Fruit fly (Drosophila melanogaster) whole organism, embryonic: ENCODE results near the gene Lrch.

Experiments
- Adf1 ChIP-seq: fragments of 200-800 bp; sonication (Bioruptor generic); IDR thresholded peaks from 2 replicates; pipeline ENCODE4 v1.3.6; 2022; ENCODE audit warnings: missing biosample characterization, missing genetic modification characterization
- Aef1 ChIP-seq: fragments of 200-800 bp; sonication (Bioruptor generic); IDR thresholded peaks from 3 replicates; pipeline ENCODE4 v1.3.6; 2022; ENCODE audit warnings: missing biosample characterization, missing genetic modification characterization
- Atf-2 ChIP-seq: fragments of 200-800 bp; sonication (Bioruptor generic); optimal IDR thresholded peaks from 2 replicates; lab custom pipeline; 2016; ENCODE audit warnings: missing biosample characterization, missing genetic modification characterization
- Bdp1 ChIP-seq: fragments of 200-800 bp; sonication (Bioruptor generic); optimal IDR thresholded peaks from 3 replicates; lab custom pipeline; 2016; ENCODE audit warnings: missing biosample characterization, missing genetic modification characterization
- CG12299 ChIP-seq: fragments of 200-800 bp; sonication (Bioruptor generic); optimal IDR thresholded peaks from 2 replicates; lab custom pipeline; 2018; ENCODE audit warnings: missing biosample characterization, mild to moderate bottlenecking, missing genetic modification characterization
- CG13424 ChIP-seq: fragments of 200-800 bp; sonication (Bioruptor generic); optimal IDR thresholded peaks from 2 replicates; lab custom pipeline; 2019; ENCODE audit warnings: missing biosample characterization, mild to moderate bottlenecking, missing genetic modification characterization, moderate library complexity
- CG17186 ChIP-seq: fragments of 200-800 bp; sonication (Bioruptor generic); optimal IDR thresholded peaks from 3 replicates; lab custom pipeline; 2017; ENCODE audit warnings: missing biosample characterization, missing genetic modification reagents, missing genetic modification characterization
- CG17359 ChIP-seq: fragments of 200-800 bp; sonication (Bioruptor generic); optimal IDR thresholded peaks from 3 replicates; lab custom pipeline; 2018; ENCODE audit warnings: missing biosample characterization, mild to moderate bottlenecking, missing genetic modification characterization, moderate library complexity
- CG17912 ChIP-seq: fragments of 200-800 bp; sonication (Bioruptor generic); optimal IDR thresholded peaks from 2 replicates; lab custom pipeline; 2018; ENCODE audit warnings: missing biosample characterization, mild to moderate bottlenecking, missing genetic modification characterization
- CG2199 ChIP-seq: fragments of 200-800 bp; sonication (Bioruptor generic); IDR thresholded peaks from 3 replicates; pipeline ENCODE4 v1.3.6; 2022; ENCODE audit warnings: missing biosample characterization, missing genetic modification characterization
- CG2875 ChIP-seq: fragments of 200-800 bp; sonication (Bioruptor generic); optimal IDR thresholded peaks from 2 replicates; lab custom pipeline; 2017; ENCODE audit warnings: missing biosample characterization, mild to moderate bottlenecking, missing genetic modification characterization, missing genetic modification reagents
- CG34376 ChIP-seq: fragments of 200-800 bp; sonication (Bioruptor generic); optimal IDR thresholded peaks from 2 replicates; lab custom pipeline; 2018; ENCODE audit warnings: missing biosample characterization, mild to moderate bottlenecking, missing genetic modification characterization
- CG42726 ChIP-seq: fragments of 200-800 bp; sonication (Bioruptor generic); IDR thresholded peaks from 2 replicates; pipeline ENCODE4 v1.3.6; 2022; ENCODE audit warnings: missing biosample characterization, missing genetic modification characterization; ENCODE audit not compliant: partially characterized antibody
- CG4730 ChIP-seq: fragments of 200-800 bp; sonication (Bioruptor generic); IDR thresholded peaks from 2 replicates; pipeline ENCODE4 v1.3.6; 2022; ENCODE audit warnings: missing biosample characterization, missing genetic modification characterization
- CG5180 ChIP-seq: fragments of 200-800 bp; sonication (Bioruptor generic); optimal IDR thresholded peaks from 3 replicates; lab custom pipeline; 2017; ENCODE audit warnings: missing biosample characterization, missing genetic modification characterization, mild to moderate bottlenecking, moderate library complexity, missing genetic modification reagents
- CG8478 ChIP-seq: fragments of >200 bp; optimal IDR thresholded peaks from 2 replicates; lab custom pipeline; 2018
- Drgx ChIP-seq: fragments of 200-800 bp; sonication (Bioruptor generic); IDR thresholded peaks from 2 replicates; pipeline ENCODE4 v1.3.6; 2022; ENCODE audit warnings: missing biosample characterization, missing genetic modification characterization
- ERR ChIP-seq: fragments of 200-800 bp; sonication (Bioruptor generic); optimal IDR thresholded peaks from 2 replicates; lab custom pipeline; 2016; ENCODE audit warnings: missing biosample characterization, missing genetic modification characterization
- GATAe ChIP-seq: fragments of 200-800 bp; sonication (Bioruptor generic); conservative IDR thresholded peaks from 2 replicates; pipeline ENCODE4 v1.3.6; 2022; ENCODE audit warnings: missing biosample characterization, missing genetic modification characterization
- Meics ChIP-seq: fragments of 200-800 bp; sonication (Bioruptor generic); optimal IDR thresholded peaks from 2 replicates; lab custom pipeline; 2017; ENCODE audit warnings: missing biosample characterization, mild to moderate bottlenecking, missing genetic modification characterization
- NFAT ChIP-seq: fragments of 200-800 bp; sonication (Bioruptor generic); IDR thresholded peaks from 2 replicates; pipeline ENCODE4 v1.3.6; 2022; ENCODE audit warnings: missing biosample characterization, missing genetic modification characterization
- Optix ChIP-seq: fragments of 200-800 bp; sonication (Bioruptor generic); IDR thresholded peaks from 3 replicates; pipeline ENCODE4 v1.3.6; 2022; ENCODE audit warnings: missing biosample characterization, missing genetic modification characterization
- Pdp1 ChIP-seq, 2 experiments: fragments of 200-800 bp; sonication (Bioruptor generic); optimal IDR thresholded peaks; 3 replicates each; lab custom pipeline; 2016; ENCODE audit warnings: missing biosample characterization in 2 of 2, missing genetic modification characterization in 2 of 2, mild to moderate bottlenecking in 1 of 2, moderate library complexity in 1 of 2
- Sox102F ChIP-seq: fragments of 200-800 bp; sonication (Bioruptor generic); optimal IDR thresholded peaks from 2 replicates; lab custom pipeline; 2018; ENCODE audit warnings: missing biosample characterization, mild to moderate bottlenecking, missing genetic modification characterization, moderate library complexity
- Taf1 ChIP-seq: fragments of 200-800 bp; sonication (Bioruptor generic); IDR thresholded peaks from 2 replicates; pipeline ENCODE4 v1.3.6; 2022; ENCODE audit warnings: missing biosample characterization, missing genetic modification characterization
- ab ChIP-seq: fragments of 200-800 bp; sonication (Bioruptor generic); optimal IDR thresholded peaks from 2 replicates; lab custom pipeline; 2016; ENCODE audit warnings: missing biosample characterization, missing genetic modification characterization
- ara ChIP-seq: fragments of 200-800 bp; sonication (Bioruptor generic); IDR thresholded peaks from 2 replicates; pipeline ENCODE4 v1.3.6; 2022; ENCODE audit warnings: missing biosample characterization, missing genetic modification characterization
- az2 ChIP-seq: fragments of 200-800 bp; sonication (Bioruptor generic); optimal IDR thresholded peaks from 3 replicates; lab custom pipeline; 2016; ENCODE audit warnings: missing biosample characterization, missing genetic modification characterization
- bbx ChIP-seq: fragments of 200-800 bp; sonication (Bioruptor generic); IDR thresholded peaks from 2 replicates; pipeline ENCODE4 v1.3.6; 2022; ENCODE audit warnings: missing biosample characterization, missing genetic modification characterization; ENCODE audit not compliant: partially characterized antibody
- cato ChIP-seq: fragments of 200-800 bp; sonication (Bioruptor generic); optimal IDR thresholded peaks from 2 replicates; lab custom pipeline; 2016; ENCODE audit warnings: missing biosample characterization, missing genetic modification characterization, borderline replicate concordance
- chn ChIP-seq: fragments of 200-800 bp; sonication (Bioruptor generic); optimal IDR thresholded peaks from 2 replicates; lab custom pipeline; 2016; ENCODE audit warnings: missing biosample characterization, missing genetic modification characterization
- dan ChIP-seq: fragments of 200-800 bp; sonication (Bioruptor generic); IDR thresholded peaks from 2 replicates; pipeline ENCODE4 v1.3.6; 2022; ENCODE audit warnings: missing biosample characterization, missing genetic modification characterization
- exex ChIP-seq: fragments of 200-800 bp; sonication (Bioruptor generic); optimal IDR thresholded peaks from 4 replicates; lab custom pipeline; 2018; ENCODE audit warnings: missing biosample characterization, mild to moderate bottlenecking, missing genetic modification characterization, moderate library complexity
- gfzf ChIP-seq: fragments of 200-800 bp; sonication (Bioruptor generic); optimal IDR thresholded peaks from 2 replicates; lab custom pipeline; 2016; ENCODE audit warnings: missing biosample characterization, mild to moderate bottlenecking, missing genetic modification characterization, moderate library complexity
- gro ChIP-seq: fragments of 200-800 bp; sonication (Bioruptor generic); optimal IDR thresholded peaks from 2 replicates; lab custom pipeline; 2016; ENCODE audit warnings: missing biosample characterization, missing genetic modification characterization
- hth ChIP-seq: fragments of >200 bp; optimal IDR thresholded peaks from 2 replicates; lab custom pipeline; 2017; ENCODE audit warnings: inconsistent platforms
- inv ChIP-seq: fragments of 200-800 bp; sonication (Bioruptor generic); IDR thresholded peaks from 2 replicates; pipeline ENCODE4 v1.3.6; 2022; ENCODE audit warnings: missing biosample characterization, missing genetic modification characterization; ENCODE audit not compliant: partially characterized antibody
- mirr ChIP-seq: fragments of 200-800 bp; sonication (Bioruptor generic); optimal IDR thresholded peaks from 3 replicates; lab custom pipeline; 2018; ENCODE audit warnings: missing biosample characterization, mild to moderate bottlenecking, missing genetic modification characterization
- nom ChIP-seq: fragments of 200-800 bp; sonication (Bioruptor generic); optimal IDR thresholded peaks from 2 replicates; lab custom pipeline; 2017; ENCODE audit warnings: missing biosample characterization, missing genetic modification characterization, mild to moderate bottlenecking, moderate library complexity, missing genetic modification reagents
- phol ChIP-seq: fragments of 200-800 bp; sonication (Bioruptor generic); optimal IDR thresholded peaks from 3 replicates; lab custom pipeline; 2018; ENCODE audit warnings: missing biosample characterization, mild to moderate bottlenecking, missing genetic modification characterization, moderate library complexity
- prd ChIP-seq, 3 experiments: fragments of >200 bp in 2 of 3; fragments of 200-800 bp in 1 of 3; sonication (Bioruptor generic) in 1 of 3; optimal IDR thresholded peaks in 2 of 3; IDR thresholded peaks in 1 of 3; 2 replicates in 2 of 3; 3 replicates in 1 of 3; pipeline versions ENCODE4 v1.3.6 to Lab custom; 2017 to 2022; ENCODE audit warnings: missing biosample characterization in 1 of 3, missing genetic modification characterization in 1 of 3
- sens-2 ChIP-seq: fragments of 200-800 bp; sonication (Bioruptor generic); IDR thresholded peaks from 2 replicates; pipeline ENCODE4 v1.3.6; 2022; ENCODE audit warnings: missing biosample characterization, missing genetic modification characterization
- sim ChIP-seq: fragments of 200-800 bp; sonication (Bioruptor generic); IDR thresholded peaks from 2 replicates; pipeline ENCODE4 v1.3.6; 2022; ENCODE audit warnings: missing biosample characterization, missing genetic modification characterization
- sima ChIP-seq: fragments of 200-800 bp; sonication (Bioruptor generic); optimal IDR thresholded peaks from 2 replicates; lab custom pipeline; 2016; ENCODE audit warnings: missing biosample characterization, missing genetic modification characterization
- sisA ChIP-seq: fragments of 200-800 bp; sonication (Bioruptor generic); IDR thresholded peaks from 2 replicates; pipeline ENCODE4 v1.3.6; 2022; ENCODE audit warnings: missing biosample characterization, missing genetic modification characterization
- sug ChIP-seq: fragments of 200-800 bp; optimal IDR thresholded peaks from 2 replicates; lab custom pipeline; 2019; ENCODE audit warnings: missing biosample characterization, mild to moderate bottlenecking, missing genetic modification characterization, moderate library complexity
- tio ChIP-seq: fragments of 200-800 bp; sonication (Bioruptor generic); optimal IDR thresholded peaks from 2 replicates; lab custom pipeline; 2017; ENCODE audit warnings: missing biosample characterization, missing genetic modification characterization, inconsistent platforms

Gene Lrch

DNA sequence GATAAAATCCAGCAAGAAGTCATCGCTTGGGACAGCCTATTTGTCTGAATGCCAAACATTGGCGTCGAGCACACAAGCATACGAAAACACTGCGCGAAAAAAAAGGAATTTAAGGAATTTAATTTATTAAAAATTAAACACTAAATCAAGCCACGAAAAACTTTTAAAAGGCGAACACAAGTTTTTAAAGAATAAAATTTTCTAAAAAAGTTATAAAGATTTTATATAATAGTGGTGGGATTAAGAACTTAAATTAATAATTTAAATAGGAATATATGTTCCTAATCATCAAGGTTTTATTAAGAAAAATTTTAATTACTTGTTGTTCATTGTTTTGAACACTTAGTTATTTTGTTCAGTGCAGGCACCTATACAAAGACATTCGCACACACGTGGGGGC, 37.5 kb upstream of the Lrch start (continued):
- TF ChIP-seq inv (GFP tag; lab: Robert Waterston, UW) (no peak), Meics (GFP tag; lab: Kevin White, UChicago) (peak; percentile 45), CG42726 (GFP tag; lab: Robert Waterston, UW) (no peak), CG4730 (GFP tag; lab: Robert Waterston, UW) (no peak), sisA (GFP tag; lab: Robert Waterston, UW) (peak; percentile 45), CG13424 (peak; percentile 37), prd (optimal IDR thresholded peaks at IDR 0.05; lab: Kevin White, UChicago) (no peak), prd (GFP tag; IDR thresholded peaks at IDR 0.05; lab: Robert Waterston, UW) (peak; percentile 43), Taf1 (GFP tag; lab: Robert Waterston, UW) (no peak)

DNA sequence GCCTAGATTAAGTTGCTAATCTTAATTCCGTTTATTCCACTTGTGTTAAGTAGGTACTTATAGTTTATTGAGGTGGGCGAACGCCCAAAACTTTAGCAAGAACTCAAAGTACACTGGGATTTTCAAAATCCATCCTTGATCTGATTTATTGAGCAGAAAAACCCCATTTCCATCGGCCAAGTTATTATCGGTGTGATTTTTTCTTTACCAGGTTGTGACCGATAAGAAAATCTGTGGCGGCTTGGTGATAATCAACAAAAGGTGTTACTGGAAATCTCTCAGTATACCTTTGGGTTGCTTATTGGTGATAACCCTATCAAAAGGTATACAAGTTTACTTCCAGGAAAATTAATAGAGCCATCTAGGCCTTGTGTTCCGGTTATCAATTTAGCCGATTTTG, 36.5 kb upstream of the Lrch start:
- TF ChIP-seq tio (GFP tag; lab: Kevin White, UChicago) (no peak), sens-2 (peak; percentile 49; the same call in 1 of the 2 replicates), ERR (GFP tag; lab: Kevin White, UChicago) (no peak), gro (GFP tag; lab: Kevin White, UChicago) (peak; percentile 24), mirr (GFP tag; lab: Kevin White, UChicago) (peak; percentile 64), bbx (GFP tag; lab: Robert Waterston, UW) (no peak), ara (GFP tag; lab: Robert Waterston, UW) (no peak), exex (tag; lab: Kevin White, UChicago) (peak; percentile 97), GATAe (GFP tag; lab: Robert Waterston, UW) (0 out of 2 replicates have a peak, but pooled peaks have one; percentile 34), ab (no peak), CG34376 (peak; percentile 57), Pdp1 (GFP tag; optimal IDR thresholded peaks at IDR 0.05; lab: Kevin White, UChicago) (no peak), sug (tag; lab: Kevin White, UChicago) (peak; percentile 62)

DNA sequence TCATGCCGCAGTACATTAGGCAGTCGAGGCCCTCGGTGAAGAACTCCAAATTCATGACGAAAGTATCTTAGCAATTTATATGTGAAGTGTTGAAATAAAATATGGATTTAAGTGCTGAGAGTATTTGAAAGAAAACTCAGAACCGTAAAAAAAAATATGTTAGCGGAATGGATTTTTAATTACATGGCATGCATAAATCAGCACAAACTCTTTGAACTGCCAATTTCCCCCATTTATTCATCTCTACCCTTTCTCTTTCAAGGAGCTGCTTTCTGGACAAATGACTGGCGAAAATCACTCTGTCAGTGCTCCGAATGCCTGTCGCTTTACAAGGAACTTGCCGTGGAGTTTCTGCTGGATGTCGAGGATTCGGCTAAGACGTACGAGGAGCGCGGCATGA, 28.6 kb upstream of the Lrch start, which contains the start of gene Rsph9:
Rsph9 (minus strand) TSS at position 101 of the 400 bp plus-strand sequence.
- TF ChIP-seq dan = no peak
- no peak for TF ChIP-seq CG17359
- no peak for TF ChIP-seq Sox102F
- no peak for TF ChIP-seq tio (GFP tag; lab: Kevin White, UChicago)
- no peak for TF ChIP-seq nom
- TF ChIP-seq, all 482 proteins: peak for 0

DNA sequence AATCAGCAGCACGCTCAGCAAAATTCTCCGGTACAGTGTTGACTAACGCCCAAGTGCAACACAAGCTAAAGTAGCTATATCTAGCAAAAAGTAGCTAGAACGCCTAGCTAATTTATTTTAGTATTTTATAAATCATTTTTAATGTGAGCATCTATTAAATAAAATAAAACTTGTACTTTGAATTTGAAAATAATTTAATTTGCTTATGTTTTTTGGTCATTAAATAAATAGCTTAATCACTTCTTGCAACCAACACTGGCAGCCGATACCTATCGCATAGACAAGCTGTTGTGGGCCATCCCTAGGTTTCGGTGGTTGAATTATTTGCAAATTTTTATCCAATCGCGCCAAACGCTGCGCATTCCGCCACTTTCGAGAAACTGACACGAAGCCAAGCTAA, 26.4 kb upstream of the Lrch start, which contains the start of the genes Polr2J and CG15141:
Polr2J (minus strand) TSS at position 49 of the 400 bp plus-strand sequence.
CG15141 (plus strand) TSS at position 284 of the 400 bp plus-strand sequence.
- TF ChIP-seq Taf1 (GFP tag; lab: Robert Waterston, UW) (peak; percentile 74), sim (no peak), hth (lab: Kevin White, UChicago) (no peak), CG8478 (no peak), Drgx (GFP tag; lab: Robert Waterston, UW) (peak; percentile 60), Adf1 (peak; percentile 69), cato (peak; percentile 84), chn (GFP tag; lab: Kevin White, UChicago) (peak; percentile 75), Bdp1 (peak; percentile 76), CG17186 (GFP tag; lab: Kevin White, UChicago) (peak; percentile 63), phol (tag; lab: Kevin White, UChicago) (peak; percentile 92), Optix (GFP tag; lab: Robert Waterston, UW) (peak; percentile 73; the same call in 1 of the 3 replicates), gfzf (GFP tag; lab: Kevin White, UChicago) (no peak), Aef1 (GFP tag; lab: Robert Waterston, UW) (peak; percentile 91), az2 (GFP tag; lab: Kevin White, UChicago) (peak; percentile 79), CG17912 (no peak), CG2875 (GFP tag; lab: Kevin White, UChicago) (peak; percentile 44), NFAT (GFP tag; lab: Robert Waterston, UW) (peak; percentile 84), Atf-2 (GFP tag; lab: Kevin White, UChicago) (peak; percentile 55), CG5180 (GFP tag; lab: Kevin White, UChicago) (no peak), CG13424 (peak; percentile 89), CG12299 (tag; lab: Kevin White, UChicago) (peak; percentile 75), CG2199 (GFP tag; lab: Robert Waterston, UW) (peak; percentile 65; the same call in 1 of the 3 replicates), sima (no peak)
